Fruit fly (Drosophila melanogaster) whole organism, embryonic: Measurements from ENCODE around the gene CG6345.

Experiments
- Adf1 ChIP-seq: fragments of 200-800 bp; sonication (Bioruptor generic); IDR thresholded peaks from 2 replicates; pipeline ENCODE4 v1.3.6; 2022; ENCODE audit warnings: missing biosample characterization, missing genetic modification characterization
- Atf6 ChIP-seq: fragments of 200-800 bp; sonication (Bioruptor generic); IDR thresholded peaks from 2 replicates; pipeline ENCODE4 v1.3.6; 2022; ENCODE audit warnings: missing biosample characterization, missing genetic modification characterization
- CG10565 ChIP-seq: fragments of 200-800 bp; sonication (Bioruptor generic); optimal IDR thresholded peaks from 3 replicates; lab custom pipeline; 2016; ENCODE audit warnings: missing biosample characterization, mild to moderate bottlenecking, missing genetic modification characterization
- CG10959 ChIP-seq: fragments of 200-800 bp; sonication (Bioruptor generic); IDR thresholded peaks from 2 replicates; pipeline ENCODE4 v1.3.6; 2022; ENCODE audit warnings: missing biosample characterization, missing genetic modification characterization
- CG11093 ChIP-seq: fragments of 200-800 bp; sonication (Bioruptor generic); IDR thresholded peaks from 3 replicates; pipeline ENCODE4 v1.3.6; 2022; ENCODE audit warnings: missing biosample characterization, missing genetic modification characterization
- CG12391 ChIP-seq: fragments of 200-800 bp; sonication (Bioruptor generic); optimal IDR thresholded peaks from 3 replicates; lab custom pipeline; 2018; ENCODE audit warnings: missing biosample characterization, mild to moderate bottlenecking, missing genetic modification characterization, moderate library complexity
- CG12744 ChIP-seq: fragments of 200-800 bp; sonication (Bioruptor generic); optimal IDR thresholded peaks from 2 replicates; lab custom pipeline; 2016; ENCODE audit warnings: missing biosample characterization, missing genetic modification characterization
- CG15073 ChIP-seq: fragments of 200-800 bp; sonication (Bioruptor generic); optimal IDR thresholded peaks from 2 replicates; lab custom pipeline; 2016; ENCODE audit warnings: missing biosample characterization, missing genetic modification characterization
- CG30431 ChIP-seq: fragments of 200-800 bp; sonication (Bioruptor generic); optimal IDR thresholded peaks from 2 replicates; lab custom pipeline; 2017; ENCODE audit warnings: missing biosample characterization, missing genetic modification characterization
- CG31224 ChIP-seq: fragments of 200-800 bp; sonication (Bioruptor generic); IDR thresholded peaks from 2 replicates; pipeline ENCODE4 v1.3.6; 2022; ENCODE audit warnings: missing biosample characterization, missing genetic modification characterization
- CG3163 ChIP-seq: fragments of 200-800 bp; sonication (Bioruptor generic); optimal IDR thresholded peaks from 3 replicates; lab custom pipeline; 2016; ENCODE audit warnings: missing biosample characterization, missing genetic modification characterization
- CG3281 ChIP-seq: fragments of 200-800 bp; sonication (Bioruptor generic); optimal IDR thresholded peaks from 3 replicates; lab custom pipeline; 2017; ENCODE audit warnings: missing biosample characterization, mild to moderate bottlenecking, missing genetic modification characterization
- CG33557 ChIP-seq: fragments of 200-800 bp; sonication (Bioruptor generic); optimal IDR thresholded peaks from 2 replicates; lab custom pipeline; 2019; ENCODE audit warnings: missing biosample characterization, mild to moderate bottlenecking, missing genetic modification characterization, moderate library complexity
- CG4617 ChIP-seq: fragments of 200-800 bp; sonication (Bioruptor generic); optimal IDR thresholded peaks from 3 replicates; lab custom pipeline; 2016; ENCODE audit warnings: missing biosample characterization, missing genetic modification characterization, borderline replicate concordance
- CG4820 ChIP-seq: fragments of 200-800 bp; sonication (Bioruptor generic); optimal IDR thresholded peaks from 3 replicates; lab custom pipeline; 2016; ENCODE audit warnings: missing biosample characterization, missing genetic modification characterization
- CG4854 ChIP-seq: fragments of 200-800 bp; sonication (Bioruptor generic); optimal IDR thresholded peaks from 2 replicates; lab custom pipeline; 2016; ENCODE audit warnings: missing biosample characterization, missing genetic modification characterization, inconsistent platforms
- CG7372 ChIP-seq: fragments of 200-800 bp; sonication (Bioruptor generic); IDR thresholded peaks from 2 replicates; pipeline ENCODE4 v1.3.6; 2022; ENCODE audit warnings: missing biosample characterization, missing genetic modification characterization
- CG7556 ChIP-seq: fragments of 200-800 bp; sonication (Bioruptor generic); optimal IDR thresholded peaks from 2 replicates; lab custom pipeline; 2017; ENCODE audit warnings: missing biosample characterization, mild to moderate bottlenecking, missing genetic modification characterization
- CG8388 ChIP-seq: fragments of 200-800 bp; sonication (Bioruptor generic); optimal IDR thresholded peaks from 2 replicates; lab custom pipeline; 2019; ENCODE audit warnings: missing biosample characterization, mild to moderate bottlenecking, missing genetic modification characterization, moderate library complexity
- CG9727 ChIP-seq: fragments of 200-800 bp; sonication (Bioruptor generic); optimal IDR thresholded peaks from 3 replicates; lab custom pipeline; 2017; ENCODE audit warnings: missing biosample characterization, mild to moderate bottlenecking, missing genetic modification characterization
- CTCF ChIP-seq: fragments of 200-800 bp; sonication (Bioruptor generic); optimal IDR thresholded peaks from 2 replicates; lab custom pipeline; 2017; ENCODE audit warnings: missing biosample characterization, mild to moderate bottlenecking, missing genetic modification characterization, moderate library complexity
- CoRest ChIP-seq: fragments of 200-800 bp; sonication (Bioruptor generic); optimal IDR thresholded peaks from 3 replicates; lab custom pipeline; 2018; ENCODE audit warnings: missing biosample characterization, mild to moderate bottlenecking, missing genetic modification characterization, moderate library complexity
- Deaf1 ChIP-seq: fragments of 200-800 bp; optimal IDR thresholded peaks from 3 replicates; lab custom pipeline; 2019; ENCODE audit warnings: missing biosample characterization, mild to moderate bottlenecking, missing genetic modification characterization, moderate library complexity
- Dek ChIP-seq: fragments of 200-800 bp; sonication (Bioruptor generic); optimal IDR thresholded peaks from 3 replicates; lab custom pipeline; 2019; ENCODE audit warnings: missing biosample characterization, mild to moderate bottlenecking, missing genetic modification characterization, moderate library complexity
- E2f2 ChIP-seq: fragments of 200-800 bp; sonication (Bioruptor generic); IDR thresholded peaks from 2 replicates; pipeline ENCODE4 v1.3.6; 2022; ENCODE audit warnings: missing biosample characterization, missing genetic modification characterization
- GATAe ChIP-seq: fragments of 200-800 bp; sonication (Bioruptor generic); conservative IDR thresholded peaks from 2 replicates; pipeline ENCODE4 v1.3.6; 2022; ENCODE audit warnings: missing biosample characterization, missing genetic modification characterization
- Kr ChIP-seq: fragments of 200-800 bp; sonication (Bioruptor generic); optimal IDR thresholded peaks from 2 replicates; lab custom pipeline; 2017; ENCODE audit warnings: missing biosample characterization, mild to moderate bottlenecking, missing genetic modification characterization
- MESR4 ChIP-seq: fragments of 200-800 bp; sonication (Bioruptor generic); optimal IDR thresholded peaks from 2 replicates; lab custom pipeline; 2018; ENCODE audit warnings: missing biosample characterization, mild to moderate bottlenecking, missing genetic modification characterization, moderate library complexity
- MTF-1 ChIP-seq: fragments of 200-800 bp; sonication (Bioruptor generic); optimal IDR thresholded peaks from 2 replicates; lab custom pipeline; 2018; ENCODE audit warnings: missing biosample characterization, mild to moderate bottlenecking, missing genetic modification characterization, borderline replicate concordance
- Nf-YA ChIP-seq: fragments of 200-800 bp; sonication (Bioruptor generic); IDR thresholded peaks from 2 replicates; pipeline ENCODE4 v1.3.6; 2022; ENCODE audit warnings: missing biosample characterization, missing genetic modification characterization
- Scr ChIP-seq: fragments of 200-800 bp; sonication (Bioruptor generic); IDR thresholded peaks from 2 replicates; pipeline ENCODE4 v1.3.6; 2022; ENCODE audit warnings: missing biosample characterization, missing genetic modification characterization; ENCODE audit not compliant: partially characterized antibody
- Ssrp ChIP-seq: fragments of 200-800 bp; sonication (Bioruptor generic); optimal IDR thresholded peaks from 2 replicates; lab custom pipeline; 2018; ENCODE audit warnings: missing biosample characterization, mild to moderate bottlenecking, missing genetic modification characterization, moderate library complexity
- ab ChIP-seq: fragments of 200-800 bp; sonication (Bioruptor generic); optimal IDR thresholded peaks from 2 replicates; lab custom pipeline; 2016; ENCODE audit warnings: missing biosample characterization, missing genetic modification characterization
- az2 ChIP-seq: fragments of 200-800 bp; sonication (Bioruptor generic); optimal IDR thresholded peaks from 3 replicates; lab custom pipeline; 2016; ENCODE audit warnings: missing biosample characterization, missing genetic modification characterization
- chif ChIP-seq, 2 experiments: fragments of 200-800 bp; sonication (Bioruptor generic); optimal IDR thresholded peaks; 3 replicates each; lab custom pipeline; 2016; ENCODE audit warnings: missing biosample characterization in 2 of 2, missing genetic modification characterization in 2 of 2
- ci ChIP-seq: fragments of 200-800 bp; sonication (Bioruptor generic); IDR thresholded peaks from 3 replicates; pipeline ENCODE4 v1.3.6; 2022; ENCODE audit warnings: missing biosample characterization, missing genetic modification characterization
- crol ChIP-seq: fragments of 200-800 bp; sonication (Bioruptor generic); IDR thresholded peaks from 2 replicates; pipeline ENCODE4 v1.3.6; 2022; ENCODE audit warnings: missing biosample characterization, missing genetic modification characterization
- fru ChIP-seq: fragments of >200 bp; optimal IDR thresholded peaks from 2 replicates; lab custom pipeline; 2017
- gce ChIP-seq: fragments of 200-800 bp; sonication (Bioruptor generic); IDR thresholded peaks from 3 replicates; pipeline ENCODE4 v1.3.6; 2022; ENCODE audit warnings: missing biosample characterization, missing genetic modification characterization
- hkb ChIP-seq, 2 experiments: fragments of 200-800 bp in 1 of 2; fragments of >200 bp in 1 of 2; sonication (Bioruptor generic) in 1 of 2; IDR thresholded peaks in 1 of 2; optimal IDR thresholded peaks in 1 of 2; 2 replicates each; pipeline versions ENCODE4 v1.3.6 to Lab custom; 2017 to 2022; ENCODE audit warnings: missing biosample characterization in 1 of 2, missing genetic modification characterization in 1 of 2
- nau ChIP-seq: fragments of 200-800 bp; sonication (Bioruptor generic); optimal IDR thresholded peaks from 3 replicates; lab custom pipeline; 2017; ENCODE audit warnings: missing biosample characterization, mild to moderate bottlenecking, missing genetic modification characterization, missing genetic modification reagents
- nmo ChIP-seq: fragments of 200-800 bp; sonication (Bioruptor generic); optimal IDR thresholded peaks from 2 replicates; lab custom pipeline; 2018; ENCODE audit warnings: missing biosample characterization, mild to moderate bottlenecking, missing genetic modification characterization, moderate library complexity
- otp ChIP-seq: fragments of 200-800 bp; sonication (Bioruptor generic); IDR thresholded peaks from 3 replicates; pipeline ENCODE4, ENCODE4 v1.3.6; 2022; ENCODE audit warnings: missing biosample characterization, missing genetic modification characterization
- phol ChIP-seq: fragments of 200-800 bp; sonication (Bioruptor generic); optimal IDR thresholded peaks from 3 replicates; lab custom pipeline; 2018; ENCODE audit warnings: missing biosample characterization, mild to moderate bottlenecking, missing genetic modification characterization, moderate library complexity
- run ChIP-seq: fragments of 200-800 bp; sonication (Bioruptor generic); optimal IDR thresholded peaks from 3 replicates; lab custom pipeline; 2018; ENCODE audit warnings: missing biosample characterization, mild to moderate bottlenecking, missing genetic modification characterization
- sd ChIP-seq: fragments of 200-800 bp; sonication (Bioruptor generic); optimal IDR thresholded peaks from 3 replicates; lab custom pipeline; 2018; ENCODE audit warnings: missing biosample characterization, mild to moderate bottlenecking, missing genetic modification characterization, moderate library complexity
- tio ChIP-seq: fragments of 200-800 bp; sonication (Bioruptor generic); optimal IDR thresholded peaks from 2 replicates; lab custom pipeline; 2017; ENCODE audit warnings: missing biosample characterization, missing genetic modification characterization, inconsistent platforms
- unc-4 ChIP-seq: fragments of 200-800 bp; sonication (Bioruptor generic); IDR thresholded peaks from 2 replicates; pipeline ENCODE4 v1.3.6; 2022; ENCODE audit warnings: missing biosample characterization, missing genetic modification characterization; ENCODE audit not compliant: partially characterized antibody

Gene CG6345

DNA sequence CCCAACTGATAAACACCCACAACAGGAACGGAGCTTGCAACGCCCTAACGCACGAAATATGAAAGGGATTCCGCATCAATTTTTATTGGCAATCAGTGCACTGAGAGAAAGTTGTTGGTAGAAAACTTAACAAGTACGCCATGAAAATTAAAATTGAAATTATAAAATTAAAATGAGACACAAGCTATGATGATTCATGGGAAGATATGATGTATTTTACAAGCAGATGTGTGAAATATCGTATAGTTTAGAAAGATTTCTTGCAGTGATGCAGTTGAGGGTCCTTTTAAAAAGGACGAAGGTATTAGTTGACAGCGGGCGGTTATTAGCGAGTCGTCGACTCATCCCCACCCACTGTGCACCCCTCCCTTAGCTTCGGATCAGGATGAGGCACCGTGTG, 45.4 kb downstream of the CG6345 start (continued):
- TF ChIP-seq CG12391 (tag; lab: Kevin White, UChicago), result peak; percentile 35
- peak; percentile 31 for TF ChIP-seq Ssrp (tag; lab: Kevin White, UChicago)
- TF ChIP-seq az2 (GFP tag; lab: Kevin White, UChicago), result peak; percentile 28
- TF ChIP-seq chif (GFP tag; optimal IDR thresholded peaks at IDR 0.05; lab: Kevin White, UChicago), result peak in 1 of 2 experiments; percentile 19
- TF ChIP-seq gce (GFP tag; lab: Robert Waterston, UW), result no peak
- peak; percentile 43 for TF ChIP-seq nmo (GFP tag; lab: Kevin White, UChicago)
- peak; percentile 33 for TF ChIP-seq CG9727 (GFP tag; lab: Kevin White, UChicago)
- TF ChIP-seq phol, result peak; percentile 52
- TF ChIP-seq CG4617 (GFP tag; lab: Kevin White, UChicago), result no peak
- no peak for TF ChIP-seq CG10565 (GFP tag; lab: Kevin White, UChicago)
- TF ChIP-seq tio (GFP tag; lab: Kevin White, UChicago), result no peak
- TF ChIP-seq otp (GFP tag; lab: Robert Waterston, UW), result 0 out of 3 replicates have a peak, but pooled peaks have one; percentile 15
- peak; percentile 30 for TF ChIP-seq CG33557 (GFP tag; lab: Kevin White, UChicago)
- TF ChIP-seq CG4820 (GFP tag; lab: Kevin White, UChicago), result peak; percentile 24
- peak; percentile 6 for TF ChIP-seq CG7556 (GFP tag; lab: Kevin White, UChicago)

DNA sequence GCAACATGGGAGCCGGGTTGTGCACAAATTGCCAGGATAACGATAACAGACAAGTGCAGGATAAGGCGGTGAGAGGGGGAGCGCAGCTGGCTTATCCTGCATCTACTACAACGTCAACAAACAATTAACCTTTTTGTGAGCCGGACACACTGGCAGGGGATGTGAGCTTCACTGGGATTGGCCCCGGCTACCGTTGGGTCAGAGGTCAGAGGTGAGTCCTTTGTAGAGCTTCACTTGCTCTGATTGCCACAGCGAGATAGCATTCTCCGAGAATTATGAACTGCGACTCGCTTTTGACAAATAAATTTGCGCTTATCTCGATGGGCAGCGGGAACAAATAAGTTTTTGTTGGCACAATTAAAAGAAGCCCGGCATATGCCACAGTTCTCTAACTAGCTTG, 46.0 kb downstream of the CG6345 start:
- TF ChIP-seq CG3281 (GFP tag; lab: Kevin White, UChicago), result no peak
- TF ChIP-seq CG10959 (GFP tag; lab: Robert Waterston, UW), result 0 out of 2 replicates have a peak, but pooled peaks have one; percentile 34
- TF ChIP-seq, all 482 proteins: peak for 1

DNA sequence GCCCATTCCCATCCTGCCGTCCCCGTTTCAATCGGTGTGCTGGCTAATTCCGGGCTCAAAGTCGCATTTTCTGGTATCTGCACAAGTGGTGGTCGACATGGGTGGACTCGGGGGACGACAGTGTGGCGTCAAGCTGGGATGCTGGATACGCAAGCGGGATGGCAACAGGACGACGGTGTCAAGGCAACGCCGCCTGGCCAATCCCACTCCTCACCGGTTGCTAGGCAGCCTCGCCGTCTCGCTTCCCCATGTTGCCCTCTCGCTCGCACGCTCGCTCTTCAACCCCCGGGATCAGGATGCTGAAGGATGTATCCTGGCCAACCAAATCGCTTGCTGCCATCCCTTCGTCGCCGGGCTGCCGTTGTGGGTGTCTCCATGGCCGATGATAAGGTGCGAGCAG, 47.6 kb downstream of the CG6345 start:
- TF ChIP-seq hkb (optimal IDR thresholded peaks at IDR 0.05; lab: Kevin White, UChicago) (no peak), hkb (GFP tag; IDR thresholded peaks at IDR 0.05; lab: Robert Waterston, UW) (no peak), GATAe (GFP tag; lab: Robert Waterston, UW) (no peak), CG3163 (GFP tag; lab: Kevin White, UChicago) (no peak), CG12744 (GFP tag; lab: Kevin White, UChicago) (no peak), run (no peak), fru (no peak), ab (no peak), Kr (GFP tag; lab: Kevin White, UChicago) (no peak), MESR4 (GFP tag; lab: Kevin White, UChicago) (no peak), Adf1 (GFP tag; lab: Robert Waterston, UW) (peak; percentile 44; the same call in 1 of the 2 replicates), MTF-1 (GFP tag; lab: Kevin White, UChicago) (no peak), Scr (GFP tag; lab: Robert Waterston, UW) (no peak), crol (peak; percentile 47), CG12391 (tag; lab: Kevin White, UChicago) (no peak), CG31224 (GFP tag; lab: Robert Waterston, UW) (no peak), CG8388 (GFP tag; lab: Kevin White, UChicago) (no peak), unc-4 (GFP tag; lab: Robert Waterston, UW) (no peak), E2f2 (no peak), nau (GFP tag; lab: Kevin White, UChicago) (no peak), chif (GFP tag; optimal IDR thresholded peaks at IDR 0.05; lab: Kevin White, UChicago) (no peak), sd (tag; lab: Kevin White, UChicago) (no peak), Deaf1 (tag; lab: Kevin White, UChicago) (peak; percentile 72), ci (GFP tag; lab: Robert Waterston, UW) (no peak), Dek (tag; lab: Kevin White, UChicago) (no peak), CG30431 (GFP tag; lab: Kevin White, UChicago) (no peak), CG15073 (GFP tag; lab: Kevin White, UChicago) (peak; percentile 87), CG7372 (GFP tag; lab: Robert Waterston, UW) (no peak), CG11093 (no peak), Atf6 (no peak), CTCF (GFP tag; lab: Kevin White, UChicago) (no peak), CG4854 (GFP tag; lab: Kevin White, UChicago) (no peak), CoRest (no peak), CG9727 (GFP tag; lab: Kevin White, UChicago) (peak; percentile 42), Nf-YA (peak; percentile 82)
